Fruit fly (Drosophila melanogaster) whole organism, prepupa: ENCODE results near the gene Trmt61.
A peak's percentile ranks its signal among the peaks of the same experiment; 100 is the strongest.

Source experiments
- CG10631 ChIP-seq: fragments of 200-800 bp; sonication (Bioruptor generic); optimal IDR thresholded peaks from 2 replicates; lab custom pipeline; 2016; ENCODE audit warnings: missing biosample characterization, missing genetic modification characterization
- CG11294 ChIP-seq: fragments of 200-800 bp; sonication (Bioruptor generic); IDR thresholded peaks from 2 replicates; pipeline ENCODE4 v1.3.6; 2022; ENCODE audit warnings: missing biosample characterization, missing genetic modification characterization
- CG11762 ChIP-seq: fragments of 200-800 bp; sonication (Bioruptor generic); optimal IDR thresholded peaks from 3 replicates; lab custom pipeline; 2016; ENCODE audit warnings: missing biosample characterization, missing genetic modification characterization; ENCODE audit not compliant: insufficient read depth
- CG11902 ChIP-seq: fragments of 200-800 bp; sonication (Bioruptor generic); optimal IDR thresholded peaks from 3 replicates; lab custom pipeline; 2016; ENCODE audit warnings: missing biosample characterization, missing genetic modification characterization
- CG15336 ChIP-seq: fragments of 200-800 bp; sonication (Bioruptor generic); IDR thresholded peaks from 2 replicates; pipeline ENCODE4 v1.3.6; 2022; ENCODE audit warnings: missing biosample characterization, missing genetic modification characterization
- CG3032 ChIP-seq: fragments of 200-800 bp; optimal IDR thresholded peaks from 2 replicates; lab custom pipeline; 2019; ENCODE audit warnings: missing biosample characterization, mild to moderate bottlenecking, missing genetic modification characterization, moderate library complexity
- CG34406 ChIP-seq: fragments of 200-800 bp; sonication (Bioruptor generic); optimal IDR thresholded peaks from 3 replicates; lab custom pipeline; 2016; ENCODE audit warnings: missing biosample characterization, missing genetic modification characterization
- CG4318 ChIP-seq: fragments of 200-800 bp; sonication (Bioruptor generic); optimal IDR thresholded peaks from 3 replicates; lab custom pipeline; 2017; ENCODE audit warnings: missing biosample characterization, mild to moderate bottlenecking, missing genetic modification characterization
- CG6163 ChIP-seq: fragments of 200-800 bp; sonication (Bioruptor generic); IDR thresholded peaks from 3 replicates; pipeline ENCODE4 v1.3.6; 2022; ENCODE audit warnings: missing biosample characterization, missing genetic modification characterization
- CG6792 ChIP-seq: fragments of 200-800 bp; sonication (Bioruptor generic); optimal IDR thresholded peaks from 3 replicates; lab custom pipeline; 2016; ENCODE audit warnings: missing biosample characterization, missing genetic modification characterization
- CG6808 ChIP-seq: fragments of 200-800 bp; sonication (Bioruptor generic); optimal IDR thresholded peaks from 3 replicates; lab custom pipeline; 2017; ENCODE audit warnings: missing biosample characterization, missing genetic modification characterization, mild to moderate bottlenecking, moderate library complexity, missing genetic modification reagents
- CG6854 ChIP-seq: fragments of 200-800 bp; sonication (Bioruptor generic); optimal IDR thresholded peaks from 2 replicates; lab custom pipeline; 2017; ENCODE audit warnings: missing biosample characterization, mild to moderate bottlenecking, missing genetic modification characterization
- CG8632 ChIP-seq: fragments of 200-800 bp; sonication (Bioruptor generic); optimal IDR thresholded peaks from 3 replicates; lab custom pipeline; 2016; ENCODE audit warnings: missing biosample characterization, missing genetic modification characterization
- Eip75B ChIP-seq: fragments of 200-800 bp; sonication (Bioruptor generic); optimal IDR thresholded peaks from 3 replicates; lab custom pipeline; 2016; ENCODE audit warnings: missing biosample characterization, missing genetic modification characterization
- Eip78C ChIP-seq: fragments of 200-800 bp; sonication (Bioruptor generic); peaks from one replicate; lab custom pipeline; 2016; ENCODE audit warnings: missing biosample characterization, missing genetic modification characterization
- Ets21C ChIP-seq: fragments of 200-800 bp; sonication (Bioruptor generic); optimal IDR thresholded peaks from 3 replicates; lab custom pipeline; 2016; ENCODE audit warnings: missing biosample characterization, missing genetic modification characterization
- Gug ChIP-seq: fragments of 200-800 bp; sonication (Bioruptor generic); IDR thresholded peaks from 2 replicates; pipeline ENCODE4 v1.3.6; 2022; ENCODE audit warnings: missing biosample characterization, missing genetic modification characterization
- Hr39 ChIP-seq: fragments of 200-800 bp; sonication (Bioruptor generic); optimal IDR thresholded peaks from 2 replicates; lab custom pipeline; 2016; ENCODE audit warnings: missing biosample characterization, missing genetic modification characterization
- Hr4 ChIP-seq: fragments of 200-800 bp; sonication (Bioruptor generic); optimal IDR thresholded peaks from 3 replicates; lab custom pipeline; 2016; ENCODE audit warnings: missing biosample characterization, missing genetic modification characterization
- Sox14 ChIP-seq: fragments of 200-800 bp; sonication (Bioruptor generic); optimal IDR thresholded peaks from 3 replicates; lab custom pipeline; 2016; ENCODE audit warnings: missing biosample characterization, missing genetic modification characterization
- dac ChIP-seq: fragments of 200-800 bp; sonication (Bioruptor generic); optimal IDR thresholded peaks from 2 replicates; lab custom pipeline; 2017; ENCODE audit warnings: missing biosample characterization, mild to moderate bottlenecking, missing genetic modification characterization
- dsx ChIP-seq: fragments of 200-800 bp; optimal IDR thresholded peaks from 3 replicates; lab custom pipeline; 2019; ENCODE audit warnings: missing biosample characterization, mild to moderate bottlenecking, missing genetic modification characterization, moderate library complexity; ENCODE audit not compliant: poor library complexity, severe bottlenecking
- esn ChIP-seq: fragments of 200-800 bp; sonication (Bioruptor generic); optimal IDR thresholded peaks from 2 replicates; lab custom pipeline; 2016; ENCODE audit warnings: missing biosample characterization, mild to moderate bottlenecking, missing genetic modification characterization, moderate library complexity
- fd59A ChIP-seq: fragments of 200-800 bp; sonication (Bioruptor generic); optimal IDR thresholded peaks from 2 replicates; lab custom pipeline; 2017; ENCODE audit warnings: missing biosample characterization, mild to moderate bottlenecking, missing genetic modification characterization, missing genetic modification reagents
- fkh ChIP-seq: fragments of 200-800 bp; sonication (Bioruptor generic); optimal IDR thresholded peaks from 3 replicates; lab custom pipeline; 2017; ENCODE audit warnings: missing biosample characterization, mild to moderate bottlenecking, missing genetic modification characterization, moderate library complexity
- lz ChIP-seq: fragments of 200-800 bp; sonication (Bioruptor generic); optimal IDR thresholded peaks from 3 replicates; lab custom pipeline; 2016; ENCODE audit warnings: missing biosample characterization, missing genetic modification characterization
- salr ChIP-seq, 2 experiments: fragments of 200-800 bp; sonication (Bioruptor generic); optimal IDR thresholded peaks; 3 replicates each; lab custom pipeline; 2016 to 2018; ENCODE audit warnings: missing biosample characterization in 2 of 2, missing genetic modification characterization in 2 of 2, mild to moderate bottlenecking in 1 of 2
- ss ChIP-seq, 2 experiments: fragments of 200-800 bp; sonication (Bioruptor generic); optimal IDR thresholded peaks; 2 replicates in 1 of 2; 3 replicates in 1 of 2; lab custom pipeline; 2017 to 2018; ENCODE audit warnings: mild to moderate bottlenecking in 2 of 2, missing biosample characterization in 2 of 2, missing genetic modification characterization in 2 of 2, moderate library complexity in 1 of 2
- svp ChIP-seq: fragments of 200-800 bp; sonication (Bioruptor generic); peaks from one replicate; lab custom pipeline; 2016; ENCODE audit warnings: missing biosample characterization, missing genetic modification characterization
- topi ChIP-seq: fragments of 200-800 bp; sonication (Bioruptor generic); optimal IDR thresholded peaks from 3 replicates; lab custom pipeline; 2016; ENCODE audit warnings: missing biosample characterization, missing genetic modification characterization

Gene Trmt61

DNA sequence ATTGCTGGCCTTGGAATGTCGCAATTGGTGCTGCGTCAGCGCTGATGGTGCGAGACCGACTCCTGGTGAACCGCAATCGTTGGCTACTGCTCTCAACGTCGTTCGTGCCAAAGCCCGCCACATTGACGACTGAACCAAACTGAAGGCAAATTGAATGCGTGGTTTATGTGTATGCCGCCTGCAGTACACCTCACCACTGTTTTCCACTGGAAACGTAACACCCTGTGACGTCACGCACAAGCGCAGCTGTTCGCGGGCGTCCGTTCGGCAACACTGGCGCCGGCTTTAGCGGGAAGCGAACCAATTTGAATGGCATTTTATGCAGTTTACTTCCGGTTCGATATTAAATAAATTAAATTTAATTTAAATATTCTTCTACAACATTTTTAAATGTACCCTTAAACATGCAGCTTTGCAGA is 4.1 kb upstream of the Trmt61 start, which contains the start of gene Cmpk (continued):
- TF ChIP-seq CG34406 (GFP tag; lab: Kevin White, UChicago) (peak; percentile 70), Ets21C (no peak), CG10631 (GFP tag; lab: Kevin White, UChicago) (peak; percentile 19), CG11294 (GFP tag; lab: Robert Waterston, UW) (no peak), CG15336 (GFP tag; lab: Robert Waterston, UW) (peak; percentile 40; the same call in 1 of the 2 replicates), dac (peak; percentile 26), CG3032 (tag; lab: Kevin White, UChicago) (peak; percentile 22), CG6792 (GFP tag; lab: Kevin White, UChicago) (peak; percentile 68)

DNA sequence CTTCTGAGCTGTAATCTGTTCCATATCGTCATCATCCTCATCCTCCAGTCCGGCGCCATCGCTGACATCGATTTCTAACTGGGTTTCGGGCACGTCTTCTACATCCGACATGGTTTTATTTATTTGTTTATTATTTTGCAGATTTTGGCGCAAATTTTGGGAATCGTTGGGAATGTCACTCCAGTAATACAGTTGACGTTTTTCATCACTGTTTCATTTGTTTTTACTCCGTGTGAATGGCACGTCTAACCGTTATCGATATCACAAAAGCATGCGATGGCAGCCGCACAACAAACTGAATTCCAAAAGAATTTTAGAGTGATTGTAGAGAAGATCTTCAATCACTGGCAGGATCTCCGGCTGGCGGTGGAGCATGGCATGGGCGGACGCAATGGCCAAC is 2.9 kb upstream of the Trmt61 start, which contains the start of the genes Sld5 and CG14543:
TSS of gene Sld5 (minus strand) at position 167 of the 400 bp plus-strand sequence.
TSS of gene CG14543 (plus strand) at position 250 of the 400 bp plus-strand sequence.
- no peak for TF ChIP-seq dac
- no peak for TF ChIP-seq dsx (GFP tag; lab: Kevin White, UChicago)
- peak; percentile 26 for TF ChIP-seq esn (GFP tag; lab: Kevin White, UChicago)
- TF ChIP-seq CG6163, result 0 out of 3 replicates have a peak, but pooled peaks have one; percentile 23
- TF ChIP-seq CG15336 (GFP tag; lab: Robert Waterston, UW), result no peak
- TF ChIP-seq lz (GFP tag; lab: Kevin White, UChicago), result peak; percentile 9
- no peak for TF ChIP-seq CG11762 (GFP tag; lab: Kevin White, UChicago)
- no peak for TF ChIP-seq topi
- no peak for TF ChIP-seq Gug (GFP tag; lab: Robert Waterston, UW)
- TF ChIP-seq CG6854 (GFP tag; lab: Kevin White, UChicago), result peak; percentile 15
- TF ChIP-seq fkh (GFP tag; lab: Kevin White, UChicago), result no peak

DNA sequence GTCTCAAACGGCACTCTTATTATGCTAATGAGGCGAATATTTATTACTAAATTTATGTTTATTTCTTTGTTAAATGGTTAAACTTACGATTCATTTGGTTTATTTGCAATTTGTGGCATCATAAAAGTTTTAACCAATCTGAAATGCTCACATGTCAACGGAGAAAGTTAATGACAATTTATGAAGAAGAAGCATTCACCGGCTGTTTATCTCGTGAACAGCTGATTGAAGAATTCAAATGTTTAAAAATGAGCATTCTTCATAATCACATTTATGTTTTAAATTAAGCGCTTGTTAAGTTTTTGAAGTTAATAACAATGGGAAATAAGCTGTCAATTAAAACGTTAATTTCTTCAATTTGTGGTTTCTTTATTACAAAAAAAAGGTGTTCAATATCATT is 1.2 kb upstream of the Trmt61 start, which contains the start of the genes PIG-P and Tcs6:
TSS of gene PIG-P (minus strand) at position 158 of the 400 bp plus-strand sequence.
TSS of gene Tcs6 (minus strand) at position 158 of the 400 bp plus-strand sequence.
- TF ChIP-seq Eip78C (GFP tag; lab: Kevin White, UChicago), result peak; percentile 2
- TF ChIP-seq Eip75B (GFP tag; lab: Kevin White, UChicago), result no peak

DNA sequence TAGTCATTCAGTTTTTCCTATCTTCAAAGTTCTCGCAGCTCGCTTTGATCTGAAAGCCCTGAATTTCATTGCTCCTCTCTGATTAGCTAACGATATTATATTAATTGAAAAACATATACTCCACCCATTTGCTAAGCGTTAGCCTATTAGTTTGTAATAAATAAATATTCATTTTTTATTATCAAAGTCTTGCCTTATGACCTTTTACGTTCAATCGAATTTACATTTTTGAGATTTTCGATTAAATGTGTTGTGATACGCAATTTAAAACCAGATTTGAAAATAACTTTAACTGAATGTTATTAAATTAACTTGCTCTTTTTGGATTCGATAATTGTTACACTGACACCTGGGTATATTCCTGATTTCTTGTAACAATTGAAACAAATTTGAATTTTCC is 3.6 kb downstream of the Trmt61 start, which contains the start of gene CG14551:
TSS of gene CG14551 (minus strand) at position 101 of the 400 bp plus-strand sequence.
- no peak for TF ChIP-seq CG8632 (GFP tag; lab: Kevin White, UChicago)
- TF ChIP-seq ss (GFP tag; optimal IDR thresholded peaks at IDR 0.05; lab: Kevin White, UChicago), result no peak
- TF ChIP-seq salr (GFP tag; optimal IDR thresholded peaks at IDR 0.05; lab: Kevin White, UChicago), result no peak
- TF ChIP-seq Sox14 (GFP tag; lab: Kevin White, UChicago), result no peak
- no peak for TF ChIP-seq CG6792 (GFP tag; lab: Kevin White, UChicago)
- TF ChIP-seq CG4318 (GFP tag; lab: Kevin White, UChicago), result no peak
- no peak for TF ChIP-seq CG6808 (GFP tag; lab: Kevin White, UChicago)
- no peak for TF ChIP-seq dac

DNA sequence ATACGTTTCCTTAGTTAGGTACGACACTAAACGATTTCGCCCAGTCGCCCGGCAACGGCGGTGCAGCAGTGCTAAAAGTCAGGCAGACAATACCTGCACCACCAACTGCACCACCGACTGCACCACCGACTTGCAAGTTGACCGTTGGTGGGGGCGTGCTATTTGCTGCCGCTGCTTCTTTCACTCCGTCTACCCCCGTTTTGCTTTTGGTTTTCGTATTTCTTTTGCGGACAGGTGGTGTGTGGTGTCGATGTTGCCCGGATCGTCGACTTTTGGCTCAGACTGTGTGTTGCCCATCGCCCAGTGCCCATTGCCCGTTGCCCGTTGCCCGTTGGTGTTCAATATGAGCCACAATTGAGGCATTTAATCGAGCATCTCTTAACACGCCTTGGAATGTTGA is 5.4 kb downstream of the Trmt61 start:
- TF ChIP-seq svp (GFP tag; lab: Kevin White, UChicago) (no peak), fd59A (GFP tag; lab: Kevin White, UChicago) (no peak), CG10631 (GFP tag; lab: Kevin White, UChicago) (no peak), CG34406 (GFP tag; lab: Kevin White, UChicago) (no peak), dsx (GFP tag; lab: Kevin White, UChicago) (no peak), CG15336 (GFP tag; lab: Robert Waterston, UW) (no peak), CG6808 (GFP tag; lab: Kevin White, UChicago) (no peak), Hr4 (GFP tag; lab: Kevin White, UChicago) (no peak), CG11762 (GFP tag; lab: Kevin White, UChicago) (no peak), CG11902 (GFP tag; lab: Kevin White, UChicago) (no peak), CG11294 (GFP tag; lab: Robert Waterston, UW) (no peak), Hr39 (no peak)
